Worm (Caenorhabditis elegans): ENCODE data around the gene C53C11.1.

C53C11.1 gene

DNA sequence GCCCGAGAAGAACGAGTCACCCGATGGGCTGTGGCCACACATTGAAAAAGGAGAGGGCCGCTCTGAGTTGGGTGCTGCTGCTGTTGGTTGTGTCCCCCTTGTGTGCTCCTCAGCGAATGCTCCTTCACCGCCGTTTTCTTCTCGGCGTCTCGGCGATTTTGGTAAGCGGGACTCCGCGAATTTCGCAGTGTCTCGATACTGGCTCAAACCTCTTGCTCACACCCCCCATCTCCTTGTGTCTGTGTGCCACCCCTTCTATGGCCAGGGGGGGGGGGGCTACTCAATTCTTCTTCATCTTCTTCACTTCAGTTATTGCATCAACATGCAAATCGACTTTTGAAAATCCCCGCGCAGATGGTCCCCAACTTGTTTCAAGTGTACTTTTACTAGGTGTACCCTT is 25.6 kb upstream of the C53C11.1 start (continued):
- TF ChIP-seq pros-1 (tag; optimal IDR thresholded peaks at IDR 0.05): peak; percentile 63
- TF ChIP-seq lin-11 (tag; optimal IDR thresholded peaks at IDR 0.05): no peak
- no peak for TF ChIP-seq nhr-11 (tag; optimal IDR thresholded peaks at IDR 0.05)
- no peak for TF ChIP-seq ceh-6 (GFP tag; optimal IDR thresholded peaks at IDR 0.05)
- no peak for TF ChIP-seq hlh-15 (tag; optimal IDR thresholded peaks at IDR 0.05)
- peak; percentile 88 for TF ChIP-seq unc-42 (tag; optimal IDR thresholded peaks at IDR 0.05)
- no peak for TF ChIP-seq K09A11.1 (tag; optimal IDR thresholded peaks at IDR 0.05; ENCODE audit: insufficient read depth)
- no peak for TF ChIP-seq odd-2 (tag; optimal IDR thresholded peaks at IDR 0.05)
- TF ChIP-seq tbx-2 (tag; optimal IDR thresholded peaks at IDR 0.05): peak; percentile 50
- TF ChIP-seq F13H6.1 (tag; optimal IDR thresholded peaks at IDR 0.05): peak; percentile 19
- peak; percentile 13 for TF ChIP-seq hlh-8 (tag; optimal IDR thresholded peaks at IDR 0.05)
- TF ChIP-seq unc-3 (GFP tag; conservative IDR thresholded peaks at IDR 0.05): no peak
- TF ChIP-seq unc-3 (tag; optimal IDR thresholded peaks at IDR 0.05): no peak
- TF ChIP-seq pha-2 (tag; optimal IDR thresholded peaks at IDR 0.05): no peak
- TF ChIP-seq ceh-22 (tag; optimal IDR thresholded peaks at IDR 0.05): no peak
- no peak for TF ChIP-seq dmd-4 (tag; optimal IDR thresholded peaks at IDR 0.05; ENCODE audit: borderline replicate concordance)
- TF ChIP-seq eyg-1 (tag; optimal IDR thresholded peaks at IDR 0.05): no peak
- TF ChIP-seq lim-6 (tag; optimal IDR thresholded peaks at IDR 0.05): no peak
- TF ChIP-seq sox-4 (tag; optimal IDR thresholded peaks at IDR 0.05): peak; percentile 5
- TF ChIP-seq fax-1 (tag; optimal IDR thresholded peaks at IDR 0.05): peak; percentile 35
- no peak for TF ChIP-seq tbx-7 (tag; optimal IDR thresholded peaks at IDR 0.05)
- no peak for TF ChIP-seq C38D4.7 (GFP tag; optimal IDR thresholded peaks at IDR 0.05)
- TF ChIP-seq pag-3 (tag; optimal IDR thresholded peaks at IDR 0.05; ENCODE audit: borderline replicate concordance): no peak
- TF ChIP-seq nfya-1 (tag; optimal IDR thresholded peaks at IDR 0.05): peak; percentile 31
- no peak for TF ChIP-seq elt-2 (tag; optimal IDR thresholded peaks at IDR 0.05)
- peak; percentile 71 for TF ChIP-seq mec-3 (tag; optimal IDR thresholded peaks at IDR 0.05; ENCODE audit: borderline replicate concordance)
- TF ChIP-seq K02D7.2 (tag; optimal IDR thresholded peaks at IDR 0.05): no peak
- TF ChIP-seq ceh-30 (tag; optimal IDR thresholded peaks at IDR 0.05): no peak
- TF ChIP-seq unc-55 (GFP tag; optimal IDR thresholded peaks at IDR 0.05): no peak
- TF ChIP-seq fkh-6 (tag; optimal IDR thresholded peaks at IDR 0.05): peak; percentile 15
- peak; percentile 36 for TF ChIP-seq ceh-14 (tag; optimal IDR thresholded peaks at IDR 0.05)
- no peak for TF ChIP-seq madf-2 (tag; optimal IDR thresholded peaks at IDR 0.05)
- no peak for TF ChIP-seq dve-1 (tag; optimal IDR thresholded peaks at IDR 0.05)
- peak; percentile 29 for TF ChIP-seq ceh-2 (tag; optimal IDR thresholded peaks at IDR 0.05)
- no peak for TF ChIP-seq ets-4 (tag; optimal IDR thresholded peaks at IDR 0.05)
- peak; percentile 11 for TF ChIP-seq che-1 (tag; optimal IDR thresholded peaks at IDR 0.05)
- TF ChIP-seq T23F11.4 (GFP tag; optimal IDR thresholded peaks at IDR 0.05): peak; percentile 29
- TF ChIP-seq hlh-6 (tag; optimal IDR thresholded peaks at IDR 0.05): peak; percentile 73
- peak; percentile 17 for TF ChIP-seq ceh-48 (tag; optimal IDR thresholded peaks at IDR 0.05)
- TF ChIP-seq nhr-232 (tag; optimal IDR thresholded peaks at IDR 0.05): no peak
- no peak for TF ChIP-seq gmeb-2 (tag; optimal IDR thresholded peaks at IDR 0.05)

DNA sequence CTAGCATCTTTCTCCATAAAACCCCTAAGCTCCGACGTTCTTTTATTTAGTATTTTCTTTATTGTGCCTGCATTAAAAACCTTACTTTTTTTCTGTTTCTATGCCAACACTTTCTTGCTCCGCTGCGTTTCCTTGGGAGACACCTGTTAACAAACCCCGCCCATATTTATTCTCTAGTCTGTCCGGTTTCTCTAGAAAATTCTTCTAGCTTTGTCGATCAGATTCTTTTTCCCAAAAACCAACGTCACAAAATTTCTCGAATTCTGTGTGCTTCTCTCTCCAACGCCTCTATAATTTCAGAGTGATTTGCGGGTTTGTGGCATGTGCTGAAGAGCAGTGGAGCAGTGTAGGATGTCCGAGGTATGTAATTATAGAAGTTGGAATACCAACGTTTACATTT is 22.3 kb upstream of the C53C11.1 start, which contains the start of gene ptr-5:
TSS of gene ptr-5 (plus strand) at position 301 of the 400 bp plus-strand sequence.
- TF ChIP-seq K02D7.2 (tag; optimal IDR thresholded peaks at IDR 0.05) (no peak), sox-2 (GFP tag; IDR thresholded peaks at IDR 0.05) (no peak), ahr-1 (tag; optimal IDR thresholded peaks at IDR 0.05) (no peak), nhr-232 (tag; optimal IDR thresholded peaks at IDR 0.05) (no peak), ceh-48 (tag; optimal IDR thresholded peaks at IDR 0.05) (no peak), ceh-6 (GFP tag; optimal IDR thresholded peaks at IDR 0.05) (no peak), pax-1 (tag; optimal IDR thresholded peaks at IDR 0.05) (no peak), tbx-7 (tag; optimal IDR thresholded peaks at IDR 0.05) (no peak), che-1 (tag; optimal IDR thresholded peaks at IDR 0.05) (no peak), pha-4 (tag; optimal IDR thresholded peaks at IDR 0.05) (no peak), nfya-1 (tag; optimal IDR thresholded peaks at IDR 0.05) (no peak), ttx-3 (tag; optimal IDR thresholded peaks at IDR 0.05) (no peak), C08G9.2 (tag; optimal IDR thresholded peaks at IDR 0.05) (no peak), Y22D7AL.16 (tag; optimal IDR thresholded peaks at IDR 0.05) (no peak), fkh-6 (tag; optimal IDR thresholded peaks at IDR 0.05) (no peak), pqm-1 (tag; optimal IDR thresholded peaks at IDR 0.05) (no peak), npax-4 (tag; optimal IDR thresholded peaks at IDR 0.05) (no peak), madf-2 (tag; optimal IDR thresholded peaks at IDR 0.05) (no peak), ref-2 (tag; optimal IDR thresholded peaks at IDR 0.05) (no peak)

Data from whole organism, late embryonic.